Worm (Caenorhabditis elegans): ENCODE results near the gene C05B5.1.

The C05B5.1 gene

DNA sequence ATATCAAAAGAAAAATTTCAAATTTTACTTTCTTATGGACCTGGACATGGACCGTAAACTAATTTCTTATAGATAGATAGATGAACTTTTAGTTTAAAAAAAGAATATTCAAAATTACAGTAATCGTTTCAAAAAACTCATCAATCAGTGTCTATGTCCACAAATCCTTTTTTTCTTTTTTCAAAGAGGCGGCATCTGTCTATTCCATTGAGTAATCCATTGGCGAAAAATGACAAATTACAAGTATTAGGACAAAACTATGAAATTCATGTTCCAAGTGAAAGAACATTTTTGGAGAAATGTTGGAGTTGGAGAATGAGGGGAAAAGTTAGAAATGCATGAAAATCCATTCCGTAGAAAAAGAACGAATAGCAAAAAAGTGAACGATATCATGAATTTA is 2.7 kb downstream of the C05B5.1 start:
- TF ChIP-seq B0261.1 (tag; optimal IDR thresholded peaks at IDR 0.05) (no peak), ets-4 (GFP tag; optimal IDR thresholded peaks at IDR 0.05) (no peak), ccch-3 (GFP tag; optimal IDR thresholded peaks at IDR 0.05) (no peak), tlf-1 (GFP tag; optimal IDR thresholded peaks at IDR 0.05) (no peak), nfyb-1 (GFP tag; IDR thresholded peaks at IDR 0.05) (no peak), lsl-1 (GFP tag; optimal IDR thresholded peaks at IDR 0.05) (no peak), F10E7.11 (tag; optimal IDR thresholded peaks at IDR 0.05) (no peak), madf-8 (GFP tag; conservative IDR thresholded peaks at IDR 0.05) (no peak), F55B11.4 (tag; optimal IDR thresholded peaks at IDR 0.05; ENCODE audit: borderline replicate concordance, insufficient read depth) (no peak), ceh-91 (GFP tag; IDR thresholded peaks at IDR 0.05) (no peak), F33H1.4 (GFP tag; IDR thresholded peaks at IDR 0.05) (no peak), K12H6.12 (tag; optimal IDR thresholded peaks at IDR 0.05) (no peak), unc-130 (GFP tag; optimal IDR thresholded peaks at IDR 0.05) (no peak), madf-6 (GFP tag; IDR thresholded peaks at IDR 0.05) (no peak), hmg-1.2 (GFP tag; IDR thresholded peaks at IDR 0.05) (no peak)

DNA sequence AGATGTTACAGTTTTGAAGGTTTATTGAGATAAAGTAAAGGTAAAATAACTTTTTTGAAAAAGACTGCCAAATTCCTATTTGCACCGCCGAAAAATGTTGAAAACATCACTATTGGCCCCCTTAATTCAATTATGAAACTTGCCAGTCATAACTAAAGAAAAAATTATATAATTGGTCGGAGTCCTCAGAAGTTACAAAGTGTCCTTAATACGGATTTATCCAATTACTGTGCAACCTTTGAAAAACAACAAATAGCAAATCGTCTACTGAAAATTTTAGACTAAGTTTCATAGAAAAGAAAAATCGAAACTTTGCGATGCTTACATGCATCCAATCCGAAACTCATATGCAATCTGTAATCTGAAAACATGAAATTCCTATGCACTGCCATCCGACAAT is 3.6 kb downstream of the C05B5.1 start:
- TF ChIP-seq nfya-2 (GFP tag; IDR thresholded peaks at IDR 0.05) (no peak), aptf-3 (GFP tag; IDR thresholded peaks at IDR 0.05) (no peak), rcor-1 (GFP tag; IDR thresholded peaks at IDR 0.05) (no peak), fkh-3 (tag; optimal IDR thresholded peaks at IDR 0.05) (no peak), lin-35 (GFP tag; optimal IDR thresholded peaks at IDR 0.05) (no peak), Y53G8AR.9 (GFP tag; conservative IDR thresholded peaks at IDR 0.05) (no peak), lag-1 (GFP tag; IDR thresholded peaks at IDR 0.05) (no peak), snpc-4 (GFP tag; optimal IDR thresholded peaks at IDR 0.05) (no peak), snpc-4 (tag; optimal IDR thresholded peaks at IDR 0.05) (no peak), nhr-80 (tag; optimal IDR thresholded peaks at IDR 0.05) (no peak), ets-4 (GFP tag; optimal IDR thresholded peaks at IDR 0.05) (no peak), F49E8.2 (tag; optimal IDR thresholded peaks at IDR 0.05; ENCODE audit: insufficient read depth) (no peak), egl-18 (GFP tag; IDR thresholded peaks at IDR 0.05) (no peak), nhr-120 (GFP tag; IDR thresholded peaks at IDR 0.05) (no peak), ccch-3 (GFP tag; optimal IDR thresholded peaks at IDR 0.05) (no peak), F33H1.4 (GFP tag; IDR thresholded peaks at IDR 0.05) (no peak), tlf-1 (GFP tag; optimal IDR thresholded peaks at IDR 0.05) (no peak), aptf-2 (GFP tag; conservative IDR thresholded peaks at IDR 0.05) (no peak)

DNA sequence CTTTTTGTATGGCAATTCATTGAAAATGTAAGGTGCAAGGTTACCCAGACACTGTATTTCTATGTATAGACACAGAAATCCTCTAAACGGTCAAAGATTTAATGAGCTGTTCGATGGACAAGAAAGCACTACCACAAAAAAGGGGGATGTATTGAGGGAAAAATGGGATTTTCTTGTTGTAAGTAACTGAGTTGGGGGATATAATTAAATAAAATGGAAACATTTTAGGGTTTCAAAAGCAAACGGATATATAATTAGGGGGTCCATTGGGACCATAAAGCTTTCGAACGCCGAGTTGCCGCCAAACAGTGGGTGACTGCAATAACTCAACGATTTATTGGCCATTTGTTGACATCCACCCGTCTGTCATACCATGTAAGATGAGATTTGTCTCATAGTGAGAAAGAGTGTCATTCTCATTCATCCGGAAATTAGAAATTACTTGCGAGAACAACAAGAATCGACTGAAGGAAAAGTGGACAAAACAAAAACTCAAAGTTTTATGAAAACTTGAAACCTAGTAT is 6.1 kb downstream of the C05B5.1 start:
- TF ChIP-seq let-607 (tag; optimal IDR thresholded peaks at IDR 0.05) (no peak), attf-5 (GFP tag; optimal IDR thresholded peaks at IDR 0.05) (no peak), dpff-1 (tag; optimal IDR thresholded peaks at IDR 0.05) (no peak), nfya-1 (tag; optimal IDR thresholded peaks at IDR 0.05; ENCODE audit: borderline replicate concordance, insufficient read depth) (no peak), sdz-38 (tag; optimal IDR thresholded peaks at IDR 0.05) (no peak), F57A8.1 (GFP tag; optimal IDR thresholded peaks at IDR 0.05) (no peak), Y56A3A.18 (GFP tag; IDR thresholded peaks at IDR 0.05) (no peak), nhr-80 (tag; optimal IDR thresholded peaks at IDR 0.05) (no peak), lir-1 (GFP tag; conservative IDR thresholded peaks at IDR 0.05) (no peak), egl-44 (GFP tag; IDR thresholded peaks at IDR 0.05) (no peak), sea-2 (GFP tag; IDR thresholded peaks at IDR 0.05) (no peak), F33H1.4 (GFP tag; IDR thresholded peaks at IDR 0.05) (no peak)

Measured in whole organism, young adult.